Fruit fly (Drosophila melanogaster): ENCODE measurements around the gene Pcp.

dm6 chr2L:7038404-7039341 lies 17.2 kb downstream of the Pcp start:
- TF ChIP-seq h (optimal IDR thresholded peaks at IDR 0.05) (no peak), psq (optimal IDR thresholded peaks at IDR 0.05) (no peak), ttk (optimal IDR thresholded peaks at IDR 0.05) (no peak), Myc (optimal IDR thresholded peaks at IDR 0.05) (no peak), insv (optimal IDR thresholded peaks at IDR 0.05) (no peak), Sin3A (optimal IDR thresholded peaks at IDR 0.05) (no peak)

Data from Kc167 (cell line).